Fruit fly (Drosophila melanogaster) whole organism, embryonic: Measurements from ENCODE around the gene Arl5.

ENCODE experiments used
- Awh ChIP-seq: fragments of 200-800 bp; sonication (Bioruptor generic); IDR thresholded peaks from 2 replicates; pipeline ENCODE4, ENCODE4 v1.3.6; 2022; ENCODE audit warnings: missing biosample characterization, missing genetic modification characterization
- C15 ChIP-seq: fragments of 200-800 bp; sonication (Bioruptor generic); IDR thresholded peaks from 3 replicates; pipeline ENCODE4 v1.3.6; 2022; ENCODE audit warnings: missing biosample characterization, missing genetic modification characterization
- CG10321 ChIP-seq: fragments of 200-800 bp; sonication (Bioruptor generic); IDR thresholded peaks from 2 replicates; pipeline ENCODE4 v1.3.6; 2022; ENCODE audit warnings: missing biosample characterization, missing genetic modification characterization
- CG10654 ChIP-seq: fragments of 200-800 bp; sonication (Bioruptor generic); optimal IDR thresholded peaks from 2 replicates; lab custom pipeline; 2016; ENCODE audit warnings: missing biosample characterization, missing genetic modification characterization
- CG10959 ChIP-seq: fragments of 200-800 bp; sonication (Bioruptor generic); IDR thresholded peaks from 2 replicates; pipeline ENCODE4 v1.3.6; 2022; ENCODE audit warnings: missing biosample characterization, missing genetic modification characterization
- CG11723 ChIP-seq: fragments of 200-800 bp; sonication (Bioruptor generic); optimal IDR thresholded peaks from 2 replicates; lab custom pipeline; 2017; ENCODE audit warnings: missing biosample characterization, mild to moderate bottlenecking, missing genetic modification characterization
- CG12155 ChIP-seq: fragments of 200-800 bp; sonication (Bioruptor generic); optimal IDR thresholded peaks from 3 replicates; lab custom pipeline; 2016; ENCODE audit warnings: missing biosample characterization, missing genetic modification characterization
- CG13296 ChIP-seq: fragments of 200-800 bp; sonication (Bioruptor generic); optimal IDR thresholded peaks from 3 replicates; lab custom pipeline; 2018; ENCODE audit warnings: missing biosample characterization, mild to moderate bottlenecking, missing genetic modification characterization
- CG15514 ChIP-seq: fragments of 200-800 bp; sonication (Bioruptor generic); optimal IDR thresholded peaks from 3 replicates; lab custom pipeline; 2017; ENCODE audit warnings: missing biosample characterization, missing genetic modification characterization, mild to moderate bottlenecking, moderate library complexity, missing genetic modification reagents
- CG16815 ChIP-seq: fragments of 200-800 bp; sonication (Bioruptor generic); optimal IDR thresholded peaks from 3 replicates; lab custom pipeline; 2017; ENCODE audit warnings: missing biosample characterization, mild to moderate bottlenecking, missing genetic modification characterization
- CG17385 ChIP-seq: fragments of 200-800 bp; sonication (Bioruptor generic); optimal IDR thresholded peaks from 3 replicates; lab custom pipeline; 2018; ENCODE audit warnings: missing biosample characterization, mild to moderate bottlenecking, missing genetic modification characterization
- CG17568 ChIP-seq: fragments of 200-800 bp; sonication (Bioruptor generic); optimal IDR thresholded peaks from 2 replicates; lab custom pipeline; 2018; ENCODE audit warnings: missing biosample characterization, mild to moderate bottlenecking, missing genetic modification characterization, moderate library complexity
- CG1792 ChIP-seq: fragments of 200-800 bp; sonication (Bioruptor generic); optimal IDR thresholded peaks from 2 replicates; lab custom pipeline; 2016; ENCODE audit warnings: missing biosample characterization, missing genetic modification characterization
- CG18011 ChIP-seq: fragments of 200-800 bp; sonication (Bioruptor generic); optimal IDR thresholded peaks from 2 replicates; lab custom pipeline; 2017; ENCODE audit warnings: missing biosample characterization, missing genetic modification characterization, mild to moderate bottlenecking, moderate library complexity, missing genotype
- CG2129 ChIP-seq: fragments of 200-800 bp; sonication (Bioruptor generic); IDR thresholded peaks from 2 replicates; pipeline ENCODE4 v1.3.6; 2022; ENCODE audit warnings: missing biosample characterization, missing genetic modification characterization; ENCODE audit not compliant: partially characterized antibody
- CG2678 ChIP-seq: fragments of 200-800 bp; sonication (Bioruptor generic); optimal IDR thresholded peaks from 3 replicates; lab custom pipeline; 2019; ENCODE audit warnings: missing biosample characterization, mild to moderate bottlenecking, missing genetic modification characterization, moderate library complexity
- CG3065 ChIP-seq: fragments of 200-800 bp; sonication (Bioruptor generic); optimal IDR thresholded peaks from 2 replicates; lab custom pipeline; 2016; ENCODE audit warnings: missing biosample characterization, missing genetic modification characterization
- CG3281 ChIP-seq: fragments of 200-800 bp; sonication (Bioruptor generic); optimal IDR thresholded peaks from 3 replicates; lab custom pipeline; 2017; ENCODE audit warnings: missing biosample characterization, mild to moderate bottlenecking, missing genetic modification characterization
- CG4617 ChIP-seq: fragments of 200-800 bp; sonication (Bioruptor generic); optimal IDR thresholded peaks from 3 replicates; lab custom pipeline; 2016; ENCODE audit warnings: missing biosample characterization, missing genetic modification characterization, borderline replicate concordance
- CG8478 ChIP-seq: fragments of >200 bp; optimal IDR thresholded peaks from 2 replicates; lab custom pipeline; 2018
- CG8924 ChIP-seq: fragments of 200-800 bp; optimal IDR thresholded peaks from 3 replicates; lab custom pipeline; 2019; ENCODE audit warnings: missing biosample characterization, mild to moderate bottlenecking, missing genetic modification characterization, moderate library complexity
- CG9437 ChIP-seq: fragments of 200-800 bp; sonication (Bioruptor generic); optimal IDR thresholded peaks from 2 replicates; lab custom pipeline; 2018; ENCODE audit warnings: missing biosample characterization, mild to moderate bottlenecking, missing genetic modification characterization
- D19A ChIP-seq: fragments of 200-800 bp; optimal IDR thresholded peaks from 3 replicates; lab custom pipeline; 2019; ENCODE audit warnings: missing biosample characterization, mild to moderate bottlenecking, missing genetic modification characterization, moderate library complexity
- Dfd ChIP-seq, 2 experiments: fragments of >200 bp; optimal IDR thresholded peaks; 2 replicates each; lab custom pipeline; 2017; ENCODE audit warnings: missing biosample characterization in 2 of 2, missing genetic modification characterization in 2 of 2
- Dip2 ChIP-seq: fragments of 200-800 bp; sonication (Bioruptor generic); IDR thresholded peaks from 2 replicates; pipeline ENCODE4 v1.3.6; 2022; ENCODE audit warnings: missing biosample characterization, missing genetic modification characterization
- E2f2 ChIP-seq: fragments of 200-800 bp; sonication (Bioruptor generic); IDR thresholded peaks from 2 replicates; pipeline ENCODE4 v1.3.6; 2022; ENCODE audit warnings: missing biosample characterization, missing genetic modification characterization
- Gug ChIP-seq: fragments of 200-800 bp; sonication (Bioruptor generic); IDR thresholded peaks from 4 replicates; pipeline ENCODE4 v1.3.6; 2022; ENCODE audit warnings: missing biosample characterization, missing genetic modification characterization
- HmgD ChIP-seq: fragments of 200-800 bp; sonication (Bioruptor generic); optimal IDR thresholded peaks from 3 replicates; lab custom pipeline; 2016; ENCODE audit warnings: missing biosample characterization, missing genetic modification characterization
- Hr3 ChIP-seq: fragments of 200-800 bp; sonication (Bioruptor generic); optimal IDR thresholded peaks from 3 replicates; lab custom pipeline; 2016; ENCODE audit warnings: missing biosample characterization, missing genetic modification characterization
- Hr78 ChIP-seq, 2 experiments: fragments of 200-800 bp in 1 of 2; fragments of >200 bp in 1 of 2; sonication (Bioruptor generic) in 1 of 2; optimal IDR thresholded peaks; 2 replicates each; lab custom pipeline; 2017 to 2019; ENCODE audit warnings: missing biosample characterization in 2 of 2, missing genetic modification characterization in 2 of 2, mild to moderate bottlenecking in 1 of 2, moderate library complexity in 1 of 2
- Hsf ChIP-seq: fragments of 200-800 bp; sonication (Bioruptor generic); optimal IDR thresholded peaks from 3 replicates; lab custom pipeline; 2016; ENCODE audit warnings: missing biosample characterization, missing genetic modification characterization
- MBD-R2 ChIP-seq: fragments of 200-800 bp; sonication (Bioruptor generic); IDR thresholded peaks from 2 replicates; pipeline ENCODE4 v1.3.6; 2022; ENCODE audit warnings: missing biosample characterization, missing genetic modification characterization
- MESR4 ChIP-seq: fragments of 200-800 bp; sonication (Bioruptor generic); optimal IDR thresholded peaks from 2 replicates; lab custom pipeline; 2018; ENCODE audit warnings: missing biosample characterization, mild to moderate bottlenecking, missing genetic modification characterization, moderate library complexity
- Mad ChIP-seq: fragments of 200-800 bp; sonication (Bioruptor generic); optimal IDR thresholded peaks from 2 replicates; lab custom pipeline; 2016; ENCODE audit warnings: missing biosample characterization, missing genetic modification characterization
- Six4 ChIP-seq: fragments of 200-800 bp; sonication (Bioruptor generic); optimal IDR thresholded peaks from 2 replicates; lab custom pipeline; 2016; ENCODE audit warnings: missing biosample characterization, missing genetic modification characterization
- Sry-δ ChIP-seq: fragments of 200-800 bp; sonication (Bioruptor generic); optimal IDR thresholded peaks from 2 replicates; lab custom pipeline; 2016; ENCODE audit warnings: missing biosample characterization, missing genetic modification characterization
- ab ChIP-seq: fragments of 200-800 bp; sonication (Bioruptor generic); optimal IDR thresholded peaks from 2 replicates; lab custom pipeline; 2016; ENCODE audit warnings: missing biosample characterization, missing genetic modification characterization
- bbx ChIP-seq: fragments of 200-800 bp; sonication (Bioruptor generic); IDR thresholded peaks from 2 replicates; pipeline ENCODE4 v1.3.6; 2022; ENCODE audit warnings: missing biosample characterization, missing genetic modification characterization; ENCODE audit not compliant: partially characterized antibody
- crp ChIP-seq, 2 experiments: fragments of 200-800 bp; sonication (Bioruptor generic); optimal IDR thresholded peaks; 2 replicates in 1 of 2; 3 replicates in 1 of 2; lab custom pipeline; 2017; ENCODE audit warnings: missing biosample characterization in 2 of 2, missing genetic modification characterization in 2 of 2, mild to moderate bottlenecking in 1 of 2, moderate library complexity in 1 of 2
- dmrt99B ChIP-seq: fragments of 200-800 bp; sonication (Bioruptor generic); optimal IDR thresholded peaks from 2 replicates; lab custom pipeline; 2018; ENCODE audit warnings: missing biosample characterization, mild to moderate bottlenecking, missing genetic modification characterization, moderate library complexity
- ewg ChIP-seq: fragments of 200-800 bp; sonication (Bioruptor generic); optimal IDR thresholded peaks from 3 replicates; lab custom pipeline; 2017; ENCODE audit warnings: mild to moderate bottlenecking, missing biosample characterization, missing genetic modification reagents, missing genetic modification characterization
- grau ChIP-seq: fragments of 200-800 bp; optimal IDR thresholded peaks from 3 replicates; lab custom pipeline; 2019; ENCODE audit warnings: missing biosample characterization, mild to moderate bottlenecking, missing genetic modification characterization, moderate library complexity
- gsb-n ChIP-seq: fragments of 200-800 bp; sonication (Bioruptor generic); optimal IDR thresholded peaks from 3 replicates; lab custom pipeline; 2018; ENCODE audit warnings: missing biosample characterization, mild to moderate bottlenecking, missing genetic modification characterization
- jing ChIP-seq: fragments of 200-800 bp; sonication (Bioruptor generic); optimal IDR thresholded peaks from 2 replicates; lab custom pipeline; 2018; ENCODE audit warnings: missing biosample characterization, mild to moderate bottlenecking, missing genetic modification characterization
- luna ChIP-seq: fragments of 200-800 bp; sonication (Bioruptor generic); optimal IDR thresholded peaks from 2 replicates; lab custom pipeline; 2016; ENCODE audit warnings: missing biosample characterization, missing genetic modification characterization
- nerfin-1 ChIP-seq: fragments of 200-800 bp; sonication (Bioruptor generic); optimal IDR thresholded peaks from 3 replicates; lab custom pipeline; 2019; ENCODE audit warnings: missing biosample characterization, mild to moderate bottlenecking, missing genetic modification characterization, moderate library complexity
- pb ChIP-seq: fragments of 200-800 bp; sonication (Bioruptor generic); optimal IDR thresholded peaks from 3 replicates; lab custom pipeline; 2016; ENCODE audit warnings: missing biosample characterization, missing genetic modification characterization
- pfk ChIP-seq: fragments of 200-800 bp; sonication (Bioruptor generic); optimal IDR thresholded peaks from 2 replicates; lab custom pipeline; 2018; ENCODE audit warnings: missing biosample characterization, mild to moderate bottlenecking, missing genetic modification characterization, moderate library complexity
- ranshi ChIP-seq: fragments of 200-800 bp; sonication (Bioruptor generic); IDR thresholded peaks from 2 replicates; pipeline ENCODE4 v1.3.6; 2022; ENCODE audit warnings: missing biosample characterization, missing genetic modification characterization
- row ChIP-seq: fragments of 200-800 bp; sonication (Bioruptor generic); IDR thresholded peaks from 3 replicates; pipeline ENCODE4 v1.3.6; 2022; ENCODE audit warnings: missing biosample characterization, missing genetic modification characterization
- twi ChIP-seq: fragments of 200-800 bp; optimal IDR thresholded peaks from 2 replicates; lab custom pipeline; 2019; ENCODE audit warnings: missing biosample characterization, mild to moderate bottlenecking, missing genetic modification characterization, moderate library complexity

Arl5 gene

DNA sequence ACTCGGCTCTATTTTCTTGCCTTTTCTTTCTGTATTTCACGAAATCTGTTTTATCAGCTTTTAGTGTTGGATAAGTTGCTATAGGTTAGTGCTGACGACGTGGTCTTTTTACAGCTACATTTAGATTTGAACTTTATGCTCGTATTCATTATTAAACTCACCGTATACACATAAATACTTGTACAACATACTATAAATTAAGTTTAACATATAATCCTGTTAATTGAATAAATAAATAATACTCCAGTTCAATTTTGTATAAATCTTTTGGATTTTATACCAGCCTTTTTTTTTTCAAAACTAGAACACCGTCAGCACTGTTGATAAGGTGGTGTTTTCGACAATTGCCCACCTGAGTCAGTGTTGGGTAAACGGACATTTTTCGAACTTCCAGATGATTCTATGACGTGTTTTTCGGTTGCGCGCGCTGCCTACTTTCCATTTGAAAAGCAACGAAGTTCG, 9.3 kb upstream of the Arl5 start, which contains the start of gene BI-1 (continued):
- TF ChIP-seq nerfin-1 (tag; lab: Kevin White, UChicago) (peak; percentile 70), CG11723 (GFP tag; lab: Kevin White, UChicago) (no peak), ab (GFP tag; lab: Kevin White, UChicago) (no peak), dmrt99B (tag; lab: Kevin White, UChicago) (no peak), CG8924 (no peak), ewg (GFP tag; lab: Kevin White, UChicago) (peak; percentile 65), CG3281 (peak; percentile 82), Mad (GFP tag; lab: Kevin White, UChicago) (peak; percentile 27), CG17385 (GFP tag; lab: Kevin White, UChicago) (peak; percentile 56), CG13296 (no peak), pfk (GFP tag; lab: Kevin White, UChicago) (no peak), CG4617 (peak; percentile 63), jing (GFP tag; lab: Kevin White, UChicago) (no peak), Gug (GFP tag; lab: Robert Waterston, UW) (no peak), Dfd (GFP tag; optimal IDR thresholded peaks at IDR 0.05; lab: Kevin White, UChicago) (no peak), CG2678 (no peak), CG2129 (GFP tag; lab: Robert Waterston, UW) (no peak), CG16815 (GFP tag; lab: Kevin White, UChicago) (peak; percentile 23), HmgD (GFP tag; lab: Kevin White, UChicago) (no peak), CG18011 (GFP tag; lab: Kevin White, UChicago) (peak; percentile 49), gsb-n (no peak), bbx (GFP tag; lab: Robert Waterston, UW) (no peak), Hr3 (GFP tag; lab: Kevin White, UChicago) (peak; percentile 57), CG10321 (GFP tag; lab: Robert Waterston, UW) (no peak), Hsf (GFP tag; lab: Kevin White, UChicago) (peak; percentile 52), Hr78 (GFP tag; optimal IDR thresholded peaks at IDR 0.05; lab: Kevin White, UChicago) (no peak), MBD-R2 (peak; percentile 50), CG17568 (peak; percentile 4), Sry-δ (GFP tag; lab: Kevin White, UChicago) (peak; percentile 13), CG10959 (no peak), twi (tag; lab: Kevin White, UChicago) (peak; percentile 61), D19A (tag; lab: Kevin White, UChicago) (no peak), Awh (GFP tag; lab: Robert Waterston, UW) (no peak), CG3065 (GFP tag; lab: Kevin White, UChicago) (no peak), Six4 (GFP tag; lab: Kevin White, UChicago) (no peak), row (GFP tag; lab: Robert Waterston, UW) (peak; percentile 94), Dip2 (GFP tag; lab: Robert Waterston, UW) (no peak), CG12155 (GFP tag; lab: Kevin White, UChicago) (peak; percentile 58), CG8478 (lab: Kevin White, UChicago) (no peak), CG9437 (peak; percentile 65), E2f2 (GFP tag; lab: Robert Waterston, UW) (peak; percentile 83), pb (GFP tag; lab: Kevin White, UChicago) (no peak), C15 (GFP tag; lab: Robert Waterston, UW) (no peak), MESR4 (no peak), ranshi (no peak), CG10654 (GFP tag; lab: Kevin White, UChicago) (peak; percentile 65), crp (GFP tag; optimal IDR thresholded peaks at IDR 0.05; lab: Kevin White, UChicago) (peak; percentile 2 to 83), CG1792 (GFP tag; lab: Kevin White, UChicago) (no peak), CG15514 (GFP tag; lab: Kevin White, UChicago) (peak; percentile 73), grau (tag; lab: Kevin White, UChicago) (peak; percentile 79), luna (GFP tag; lab: Kevin White, UChicago) (no peak)
